Fruit fly (Drosophila melanogaster): ENCODE measurements around the gene cdi.

DNA sequence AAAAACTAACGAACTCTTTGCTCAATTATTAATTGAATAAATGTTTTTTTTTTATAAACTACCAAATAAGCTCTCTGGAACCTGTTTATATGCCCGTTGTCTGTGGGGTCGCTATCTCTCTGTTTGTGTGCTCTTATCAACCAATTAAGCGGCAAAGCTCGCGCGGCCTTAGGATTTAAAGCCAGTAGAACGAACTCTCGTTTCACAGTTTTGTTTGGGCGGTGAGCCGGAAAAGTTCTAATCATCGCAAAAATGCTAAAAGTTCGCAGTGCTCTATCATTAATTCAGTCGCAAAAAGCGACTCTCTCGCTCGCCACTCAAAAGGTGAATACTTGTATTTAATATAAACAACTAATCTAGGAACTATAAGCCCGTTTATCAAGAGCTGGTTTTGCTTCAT lies 40.9 kb upstream of the cdi start, which contains the start of gene Cyp12a4:
- TF ChIP-seq h (GFP tag; optimal IDR thresholded peaks at IDR 0.05) (no peak), Rel (GFP tag; optimal IDR thresholded peaks at IDR 0.05) (no peak), Rel (tag; optimal IDR thresholded peaks at IDR 0.05) (no peak), Mio (GFP tag; optimal IDR thresholded peaks at IDR 0.05) (no peak), psq (GFP tag; optimal IDR thresholded peaks at IDR 0.05) (no peak), CG9705 (GFP tag; optimal IDR thresholded peaks at IDR 0.05) (no peak), dl (GFP tag; optimal IDR thresholded peaks at IDR 0.05; ENCODE audit: insufficient read depth in 1 of 2, partially characterized antibody in 2 of 2) (no peak), tai (GFP tag; optimal IDR thresholded peaks at IDR 0.05) (no peak), sage (GFP tag; optimal IDR thresholded peaks at IDR 0.05) (no peak), Dfd (GFP tag; optimal IDR thresholded peaks at IDR 0.05) (no peak), br (GFP tag; optimal IDR thresholded peaks at IDR 0.05) (no peak), Jra (GFP tag; optimal IDR thresholded peaks at IDR 0.05) (no peak), usp (GFP tag; optimal IDR thresholded peaks at IDR 0.05) (no peak), Myc (optimal IDR thresholded peaks at IDR 0.05) (no peak), dmrt93B (GFP tag; optimal IDR thresholded peaks at IDR 0.05) (no peak)
